Fruit fly (Drosophila melanogaster) whole organism, embryonic: Measurements from ENCODE around the gene CG14694.
A peak's percentile ranks its signal among the peaks of the same experiment; 100 is the strongest.

Source experiments
- Adf1 ChIP-seq: fragments of 200-800 bp; sonication (Bioruptor generic); IDR thresholded peaks from 2 replicates; pipeline ENCODE4 v1.3.6; 2022; ENCODE audit warnings: missing biosample characterization, missing genetic modification characterization
- Atf6 ChIP-seq: fragments of 200-800 bp; sonication (Bioruptor generic); IDR thresholded peaks from 2 replicates; pipeline ENCODE4 v1.3.6; 2022; ENCODE audit warnings: missing biosample characterization, missing genetic modification characterization
- B-H2 ChIP-seq: fragments of 200-800 bp; sonication (Bioruptor generic); optimal IDR thresholded peaks from 2 replicates; lab custom pipeline; 2018; ENCODE audit warnings: missing biosample characterization, mild to moderate bottlenecking, missing genetic modification characterization
- Bteb2 ChIP-seq: fragments of 200-800 bp; sonication (Bioruptor generic); optimal IDR thresholded peaks from 2 replicates; lab custom pipeline; 2016; ENCODE audit warnings: missing biosample characterization, missing genetic modification characterization
- CG1024 ChIP-seq: fragments of 200-800 bp; sonication (Bioruptor generic); IDR thresholded peaks from 2 replicates; pipeline ENCODE4 v1.3.6; 2022; ENCODE audit warnings: missing biosample characterization, missing genetic modification characterization
- CG10959 ChIP-seq: fragments of 200-800 bp; sonication (Bioruptor generic); IDR thresholded peaks from 2 replicates; pipeline ENCODE4 v1.3.6; 2022; ENCODE audit warnings: missing biosample characterization, missing genetic modification characterization
- CG12299 ChIP-seq: fragments of 200-800 bp; sonication (Bioruptor generic); optimal IDR thresholded peaks from 2 replicates; lab custom pipeline; 2018; ENCODE audit warnings: missing biosample characterization, mild to moderate bottlenecking, missing genetic modification characterization
- CG14965 ChIP-seq: fragments of 200-800 bp; sonication (Bioruptor generic); optimal IDR thresholded peaks from 2 replicates; lab custom pipeline; 2016; ENCODE audit warnings: missing biosample characterization, missing genetic modification characterization, borderline replicate concordance
- CG17361 ChIP-seq: fragments of 200-800 bp; sonication (Bioruptor generic); IDR thresholded peaks from 3 replicates; pipeline ENCODE4 v1.3.6; 2022; ENCODE audit warnings: missing biosample characterization, missing genetic modification characterization
- CG17802 ChIP-seq: fragments of 200-800 bp; sonication (Bioruptor generic); optimal IDR thresholded peaks from 2 replicates; lab custom pipeline; 2018; ENCODE audit warnings: missing biosample characterization, mild to moderate bottlenecking, missing genetic modification characterization, moderate library complexity
- CG18599 ChIP-seq: fragments of 200-800 bp; sonication (Bioruptor generic); optimal IDR thresholded peaks from 3 replicates; lab custom pipeline; 2017; ENCODE audit warnings: missing biosample characterization, missing genetic modification characterization, mild to moderate bottlenecking, moderate library complexity, missing genetic modification reagents
- CG18619 ChIP-seq: fragments of 200-800 bp; sonication (Bioruptor generic); optimal IDR thresholded peaks from 3 replicates; lab custom pipeline; 2017; ENCODE audit warnings: missing biosample characterization, mild to moderate bottlenecking, missing genetic modification characterization
- CG2129 ChIP-seq: fragments of 200-800 bp; sonication (Bioruptor generic); IDR thresholded peaks from 2 replicates; pipeline ENCODE4 v1.3.6; 2022; ENCODE audit warnings: missing biosample characterization, missing genetic modification characterization; ENCODE audit not compliant: partially characterized antibody
- CG2202 ChIP-seq: fragments of 200-800 bp; sonication (Bioruptor generic); optimal IDR thresholded peaks from 2 replicates; lab custom pipeline; 2018; ENCODE audit warnings: missing biosample characterization, mild to moderate bottlenecking, missing genetic modification characterization
- CG31224 ChIP-seq: fragments of 200-800 bp; sonication (Bioruptor generic); IDR thresholded peaks from 2 replicates; pipeline ENCODE4 v1.3.6; 2022; ENCODE audit warnings: missing biosample characterization, missing genetic modification characterization
- CG34422 ChIP-seq: fragments of 200-800 bp; sonication (Bioruptor generic); IDR thresholded peaks from 3 replicates; pipeline ENCODE4 v1.3.6; 2022; ENCODE audit warnings: missing biosample characterization, missing genetic modification characterization
- CG4282 ChIP-seq: fragments of 200-800 bp; sonication (Bioruptor generic); optimal IDR thresholded peaks from 2 replicates; lab custom pipeline; 2016; ENCODE audit warnings: missing biosample characterization, missing genetic modification characterization
- CG5180 ChIP-seq: fragments of 200-800 bp; sonication (Bioruptor generic); optimal IDR thresholded peaks from 3 replicates; lab custom pipeline; 2017; ENCODE audit warnings: missing biosample characterization, missing genetic modification characterization, mild to moderate bottlenecking, moderate library complexity, missing genetic modification reagents
- CTCF ChIP-seq: fragments of 200-800 bp; sonication (Bioruptor generic); optimal IDR thresholded peaks from 2 replicates; lab custom pipeline; 2017; ENCODE audit warnings: missing biosample characterization, mild to moderate bottlenecking, missing genetic modification characterization, moderate library complexity
- D19A ChIP-seq: fragments of 200-800 bp; optimal IDR thresholded peaks from 3 replicates; lab custom pipeline; 2019; ENCODE audit warnings: missing biosample characterization, mild to moderate bottlenecking, missing genetic modification characterization, moderate library complexity
- Dad ChIP-seq: fragments of 200-800 bp; sonication (Bioruptor generic); optimal IDR thresholded peaks from 3 replicates; lab custom pipeline; 2016; ENCODE audit warnings: missing biosample characterization, missing genetic modification characterization
- Dll ChIP-seq: fragments of 200-800 bp; sonication (Bioruptor generic); IDR thresholded peaks from 4 replicates; pipeline ENCODE4 v1.3.6; 2022; ENCODE audit warnings: missing biosample characterization, missing genetic modification characterization; ENCODE audit not compliant: partially characterized antibody
- E2f1 ChIP-seq: fragments of 200-800 bp; sonication (Bioruptor generic); IDR thresholded peaks from 2 replicates; pipeline ENCODE4 v1.3.6; 2022; ENCODE audit warnings: missing biosample characterization, missing genetic modification characterization
- E2f2 ChIP-seq: fragments of 200-800 bp; sonication (Bioruptor generic); IDR thresholded peaks from 2 replicates; pipeline ENCODE4 v1.3.6; 2022; ENCODE audit warnings: missing biosample characterization, missing genetic modification characterization
- Fer3 ChIP-seq: fragments of 200-800 bp; sonication (Bioruptor generic); optimal IDR thresholded peaks from 2 replicates; lab custom pipeline; 2018; ENCODE audit warnings: missing biosample characterization, mild to moderate bottlenecking, missing genetic modification characterization, moderate library complexity
- GATAe ChIP-seq: fragments of 200-800 bp; sonication (Bioruptor generic); conservative IDR thresholded peaks from 2 replicates; pipeline ENCODE4 v1.3.6; 2022; ENCODE audit warnings: missing biosample characterization, missing genetic modification characterization
- Gsc ChIP-seq: fragments of 200-800 bp; sonication (Bioruptor generic); IDR thresholded peaks from 2 replicates; pipeline ENCODE4 v1.3.6; 2022; ENCODE audit warnings: missing biosample characterization, missing genetic modification characterization
- Hr39 ChIP-seq: fragments of >200 bp; optimal IDR thresholded peaks from 2 replicates; lab custom pipeline; 2017
- Lpt ChIP-seq: fragments of >200 bp; optimal IDR thresholded peaks from 2 replicates; lab custom pipeline; 2018; ENCODE audit warnings: missing biosample characterization, missing genetic modification characterization
- Mad ChIP-seq: fragments of 200-800 bp; sonication (Bioruptor generic); optimal IDR thresholded peaks from 2 replicates; lab custom pipeline; 2016; ENCODE audit warnings: missing biosample characterization, missing genetic modification characterization
- Opbp ChIP-seq: fragments of 200-800 bp; sonication (Bioruptor generic); IDR thresholded peaks from 3 replicates; pipeline ENCODE4 v1.3.6; 2022; ENCODE audit warnings: missing biosample characterization, missing genetic modification characterization; ENCODE audit not compliant: partially characterized antibody
- Spps ChIP-seq: fragments of 200-800 bp; sonication (Bioruptor generic); optimal IDR thresholded peaks from 2 replicates; lab custom pipeline; 2018; ENCODE audit warnings: missing biosample characterization, mild to moderate bottlenecking, missing genetic modification characterization
- Stat92E ChIP-seq, 3 experiments: fragments of >200 bp in 2 of 3; fragments of 200-800 bp in 1 of 3; sonication (Bioruptor generic) in 1 of 3; optimal IDR thresholded peaks; 2 replicates each; lab custom pipeline; 2017 to 2019; ENCODE audit warnings: missing biosample characterization in 3 of 3, missing genetic modification characterization in 3 of 3, mild to moderate bottlenecking in 1 of 3, moderate library complexity in 1 of 3
- Taf1 ChIP-seq: fragments of 200-800 bp; sonication (Bioruptor generic); IDR thresholded peaks from 2 replicates; pipeline ENCODE4 v1.3.6; 2022; ENCODE audit warnings: missing biosample characterization, missing genetic modification characterization
- Trl ChIP-seq, 3 experiments: fragments of >200 bp in 2 of 3; fragments of 200-800 bp in 1 of 3; sonication (Bioruptor generic) in 1 of 3; optimal IDR thresholded peaks; 2 replicates in 1 of 3; 3 replicates in 2 of 3; lab custom pipeline; 2016 to 2017; ENCODE audit warnings: missing biosample characterization in 1 of 3, missing genetic modification characterization in 1 of 3
- cato ChIP-seq: fragments of 200-800 bp; sonication (Bioruptor generic); optimal IDR thresholded peaks from 2 replicates; lab custom pipeline; 2016; ENCODE audit warnings: missing biosample characterization, missing genetic modification characterization, borderline replicate concordance
- dmrt99B ChIP-seq: fragments of 200-800 bp; sonication (Bioruptor generic); optimal IDR thresholded peaks from 2 replicates; lab custom pipeline; 2018; ENCODE audit warnings: missing biosample characterization, mild to moderate bottlenecking, missing genetic modification characterization, moderate library complexity
- ewg ChIP-seq: fragments of 200-800 bp; sonication (Bioruptor generic); optimal IDR thresholded peaks from 3 replicates; lab custom pipeline; 2017; ENCODE audit warnings: mild to moderate bottlenecking, missing biosample characterization, missing genetic modification reagents, missing genetic modification characterization
- fd96Cb ChIP-seq: fragments of 200-800 bp; sonication (Bioruptor generic); optimal IDR thresholded peaks from 2 replicates; lab custom pipeline; 2018; ENCODE audit warnings: missing biosample characterization, mild to moderate bottlenecking, missing genetic modification characterization, moderate library complexity
- gsb-n ChIP-seq: fragments of 200-800 bp; sonication (Bioruptor generic); optimal IDR thresholded peaks from 3 replicates; lab custom pipeline; 2018; ENCODE audit warnings: missing biosample characterization, mild to moderate bottlenecking, missing genetic modification characterization
- lola ChIP-seq, 3 experiments: fragments of >200 bp in 2 of 3; fragments of 200-800 bp in 1 of 3; sonication (Bioruptor generic) in 1 of 3; optimal IDR thresholded peaks; 2 replicates each; lab custom pipeline; 2017 to 2019; ENCODE audit warnings: missing biosample characterization in 3 of 3, missing genetic modification characterization in 3 of 3, mild to moderate bottlenecking in 1 of 3, moderate library complexity in 1 of 3
- maf-S ChIP-seq: fragments of 200-800 bp; sonication (Bioruptor generic); optimal IDR thresholded peaks from 2 replicates; lab custom pipeline; 2016; ENCODE audit warnings: missing biosample characterization, missing genetic modification characterization
- nom ChIP-seq: fragments of 200-800 bp; sonication (Bioruptor generic); optimal IDR thresholded peaks from 2 replicates; lab custom pipeline; 2017; ENCODE audit warnings: missing biosample characterization, missing genetic modification characterization, mild to moderate bottlenecking, moderate library complexity, missing genetic modification reagents
- psq ChIP-seq: fragments of 200-800 bp; sonication (Bioruptor generic); optimal IDR thresholded peaks from 2 replicates; lab custom pipeline; 2017; ENCODE audit warnings: missing biosample characterization, missing genetic modification characterization
- run ChIP-seq: fragments of 200-800 bp; sonication (Bioruptor generic); optimal IDR thresholded peaks from 3 replicates; lab custom pipeline; 2018; ENCODE audit warnings: missing biosample characterization, mild to moderate bottlenecking, missing genetic modification characterization
- salm ChIP-seq: fragments of 200-800 bp; sonication (Bioruptor generic); optimal IDR thresholded peaks from 2 replicates; lab custom pipeline; 2018; ENCODE audit warnings: missing biosample characterization, mild to moderate bottlenecking, missing genetic modification characterization
- toy ChIP-seq: fragments of 200-800 bp; sonication (Bioruptor generic); IDR thresholded peaks from 2 replicates; pipeline ENCODE4 v1.3.6; 2022; ENCODE audit warnings: missing biosample characterization, missing genetic modification characterization
- vnd ChIP-seq: fragments of 200-800 bp; sonication (Bioruptor generic); IDR thresholded peaks from 3 replicates; pipeline ENCODE4 v1.3.6; 2022; ENCODE audit warnings: missing biosample characterization, missing genetic modification characterization; ENCODE audit not compliant: partially characterized antibody

The CG14694 gene

DNA sequence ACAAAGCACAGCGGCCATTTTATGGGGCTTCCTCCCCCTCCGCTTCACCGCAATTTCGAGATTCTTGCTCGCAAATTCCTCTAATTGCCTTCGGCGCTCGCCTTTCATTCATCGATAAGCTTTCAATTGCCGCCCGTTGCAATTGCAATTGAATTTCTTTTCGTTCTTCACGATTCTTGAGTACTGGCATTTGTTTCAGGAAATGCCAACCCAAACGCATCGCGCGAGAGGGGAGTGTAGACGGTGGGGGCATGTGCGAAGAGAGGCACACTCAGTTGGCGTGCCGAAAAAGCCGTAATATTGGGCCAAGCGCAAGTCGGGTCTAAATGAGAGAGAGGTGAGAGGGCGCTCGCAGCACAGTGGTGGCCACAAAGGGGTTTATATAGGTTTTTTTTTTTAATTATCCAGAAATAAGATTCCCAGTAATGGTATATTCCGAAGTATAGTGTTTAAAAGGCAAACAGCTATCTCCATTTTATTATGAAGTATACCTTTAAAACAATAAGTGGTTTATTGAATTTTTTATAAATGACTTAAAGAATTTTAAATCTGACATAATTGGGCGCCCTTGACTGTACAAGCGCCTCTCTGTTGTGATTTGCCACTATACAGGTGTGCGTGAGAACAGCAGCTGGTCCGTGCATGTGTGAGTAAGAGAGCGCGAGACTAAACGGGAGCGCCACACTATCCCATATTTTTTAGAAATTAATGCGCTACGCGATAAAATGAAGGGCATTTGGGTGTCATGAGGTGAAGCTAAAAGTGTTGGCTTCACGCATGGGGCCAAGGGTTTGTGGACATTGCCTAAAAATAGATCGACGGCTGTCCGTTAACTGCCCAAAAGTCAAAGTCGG is 27.1 kb upstream of the CG14694 start (continued):
- peak; percentile 91 for TF ChIP-seq Fer3 (tag; lab: Kevin White, UChicago)
- TF ChIP-seq CG1024 (GFP tag; lab: Robert Waterston, UW): 0 out of 2 replicates have a peak, but pooled peaks have one; percentile 29
- 0 out of 4 replicates have a peak, but pooled peaks have one; percentile 49 for TF ChIP-seq Dll (GFP tag; lab: Robert Waterston, UW)
- peak; percentile 70 for TF ChIP-seq CG5180 (GFP tag; lab: Kevin White, UChicago)
- peak; percentile 75 for TF ChIP-seq D19A (tag; lab: Kevin White, UChicago)
- TF ChIP-seq psq (GFP tag; lab: Kevin White, UChicago): peak; percentile 62
- TF ChIP-seq CG17361: peak; percentile 91
- peak; percentile 82 for TF ChIP-seq CG12299 (tag; lab: Kevin White, UChicago)
- TF ChIP-seq salm (tag; lab: Kevin White, UChicago): peak; percentile 84
- TF ChIP-seq lola (GFP tag; optimal IDR thresholded peaks at IDR 0.05; lab: Kevin White, UChicago): peak in 1 of 3 experiments; percentile 86
- TF ChIP-seq Opbp (GFP tag; lab: Robert Waterston, UW): no peak
- TF ChIP-seq CG18599 (GFP tag; lab: Kevin White, UChicago): peak; percentile 97
- peak; percentile 85 for TF ChIP-seq ewg (GFP tag; lab: Kevin White, UChicago)
- no peak; the same call in none of the 2 replicates for TF ChIP-seq E2f1 (GFP tag; lab: Robert Waterston, UW)
- TF ChIP-seq CG10959: 0 out of 2 replicates have a peak, but pooled peaks have one; percentile 24
- no peak for TF ChIP-seq Lpt (GFP tag; lab: Kevin White, UChicago)
- TF ChIP-seq CG18619 (GFP tag; lab: Kevin White, UChicago): peak; percentile 90
- TF ChIP-seq cato (GFP tag; lab: Kevin White, UChicago): peak; percentile 57
- TF ChIP-seq toy: no peak
- TF ChIP-seq CG14965 (GFP tag; lab: Kevin White, UChicago): no peak
- peak; percentile 82 for TF ChIP-seq maf-S (GFP tag; lab: Kevin White, UChicago)
- TF ChIP-seq Bteb2 (GFP tag; lab: Kevin White, UChicago): peak; percentile 88
- TF ChIP-seq CG2202 (tag; lab: Kevin White, UChicago): peak; percentile 62
- TF ChIP-seq CG34422 (GFP tag; lab: Robert Waterston, UW): peak; percentile 80
- TF ChIP-seq CG31224 (GFP tag; lab: Robert Waterston, UW): peak; percentile 84
- peak in 1 of 3 experiments; percentile 74 for TF ChIP-seq Stat92E (GFP tag; optimal IDR thresholded peaks at IDR 0.05; lab: Kevin White, UChicago)
- no peak for TF ChIP-seq Hr39 (lab: Kevin White, UChicago)
- TF ChIP-seq dmrt99B (tag; lab: Kevin White, UChicago): peak; percentile 92
- TF ChIP-seq nom: peak; percentile 82
- peak; percentile 90 for TF ChIP-seq run (tag; lab: Kevin White, UChicago)
- TF ChIP-seq gsb-n: peak; percentile 89
- peak; percentile 13 for TF ChIP-seq CG17802 (tag; lab: Kevin White, UChicago)
- TF ChIP-seq Spps (tag; lab: Kevin White, UChicago): peak; percentile 70
- TF ChIP-seq E2f2 (GFP tag; lab: Robert Waterston, UW): peak; percentile 76
- peak; percentile 79 to 96 for TF ChIP-seq Trl (optimal IDR thresholded peaks at IDR 0.05; lab: Kevin White, UChicago)
- TF ChIP-seq Trl (GFP tag; optimal IDR thresholded peaks at IDR 0.05; lab: Kevin White, UChicago): peak; percentile 84
- peak; percentile 69 for TF ChIP-seq GATAe (GFP tag; lab: Robert Waterston, UW)
- TF ChIP-seq Gsc: peak; percentile 51; the same call in 1 of the 2 replicates
- peak; percentile 92 for TF ChIP-seq Atf6 (GFP tag; lab: Robert Waterston, UW)
- TF ChIP-seq B-H2: peak; percentile 89
- peak; percentile 77 for TF ChIP-seq Dad (GFP tag; lab: Kevin White, UChicago)
- TF ChIP-seq CG4282: peak; percentile 66
- TF ChIP-seq Taf1 (GFP tag; lab: Robert Waterston, UW): peak; percentile 88
- TF ChIP-seq Adf1: peak; percentile 74
- peak; percentile 71 for TF ChIP-seq Mad (GFP tag; lab: Kevin White, UChicago)
- no peak for TF ChIP-seq CG2129 (GFP tag; lab: Robert Waterston, UW)
- no peak for TF ChIP-seq vnd (GFP tag; lab: Robert Waterston, UW)
- peak; percentile 74 for TF ChIP-seq fd96Cb (tag; lab: Kevin White, UChicago)
- peak; percentile 34 for TF ChIP-seq CTCF (GFP tag; lab: Kevin White, UChicago)
